Worm (Caenorhabditis elegans) whole organism, late embryonic: ENCODE data around the gene C01G10.17.

ENCODE experiments used
- F13H6.1 ChIP-seq: sonication (generic microtip); optimal IDR thresholded peaks from 2 replicates; lab custom pipeline; 2016; ENCODE audit warnings: missing genetic modification characterization, missing compliant biosample characterization
- K02D7.2 ChIP-seq: sonication (generic microtip); optimal IDR thresholded peaks from 2 replicates; lab custom pipeline; 2017; ENCODE audit warnings: mild to moderate bottlenecking, missing genetic modification characterization, missing compliant biosample characterization
- K09A11.1 ChIP-seq: sonication (generic microtip); optimal IDR thresholded peaks from 2 replicates; lab custom pipeline; 2017; ENCODE audit warnings: antibody characterized with exemption, mild to moderate bottlenecking, missing genetic modification characterization, missing compliant biosample characterization; ENCODE audit not compliant: insufficient read depth
- T23F11.4 ChIP-seq: fragments of 200-800 bp; sonication (Bioruptor generic); optimal IDR thresholded peaks from 2 replicates; lab custom pipeline; 2018; ENCODE audit warnings: mild to moderate bottlenecking, missing genetic modification characterization, missing compliant biosample characterization
- Y22D7AL.16 ChIP-seq: sonication (generic microtip); optimal IDR thresholded peaks from 2 replicates; lab custom pipeline; 2016; ENCODE audit warnings: missing genetic modification characterization, missing compliant biosample characterization
- ama-1 ChIP-seq: fragments of 150-350 bp; optimal IDR thresholded peaks from 2 replicates; lab custom pipeline; 2014
- ceh-14 ChIP-seq: sonication (generic microtip); optimal IDR thresholded peaks from 2 replicates; lab custom pipeline; 2016; ENCODE audit warnings: missing genotype, missing genetic modification characterization, missing compliant biosample characterization
- ceh-22 ChIP-seq: sonication (generic microtip); optimal IDR thresholded peaks from 2 replicates; lab custom pipeline; 2017; ENCODE audit warnings: missing biosample characterization, missing genetic modification characterization
- ceh-30 ChIP-seq: fragments of 150-350 bp; optimal IDR thresholded peaks from 2 replicates; lab custom pipeline; 2014; ENCODE audit warnings: missing biosample characterization, missing genetic modification characterization
- ceh-31 ChIP-seq: sonication (generic microtip); optimal IDR thresholded peaks from 2 replicates; lab custom pipeline; 2016; ENCODE audit warnings: missing genetic modification characterization, missing compliant biosample characterization
- ceh-34 ChIP-seq: sonication (generic microtip); optimal IDR thresholded peaks from 2 replicates; lab custom pipeline; 2016; ENCODE audit warnings: mild to moderate bottlenecking, missing genetic modification characterization, missing compliant biosample characterization
- ceh-45 ChIP-seq: fragments of 200-800 bp; sonication (Bioruptor generic); IDR thresholded peaks from 2 replicates; pipeline ENCODE4 v1.3.6; 2022; ENCODE audit warnings: missing genetic modification reagents, missing genetic modification characterization, missing compliant biosample characterization
- ceh-48 ChIP-seq: sonication (generic microtip); optimal IDR thresholded peaks from 2 replicates; lab custom pipeline; 2016; ENCODE audit warnings: missing genetic modification characterization, inconsistent platforms, missing compliant biosample characterization
- ceh-6 ChIP-seq: fragments of 200-800 bp; sonication (Bioruptor generic); optimal IDR thresholded peaks from 2 replicates; lab custom pipeline; 2018; ENCODE audit warnings: mild to moderate bottlenecking, missing genetic modification characterization, missing compliant biosample characterization
- ceh-9 ChIP-seq: sonication (generic microtip); optimal IDR thresholded peaks from 2 replicates; lab custom pipeline; 2016; ENCODE audit warnings: mild to moderate bottlenecking, missing genetic modification characterization, inconsistent platforms, missing compliant biosample characterization
- che-1 ChIP-seq: sonication (generic microtip); optimal IDR thresholded peaks from 2 replicates; lab custom pipeline; 2016; ENCODE audit warnings: mild to moderate bottlenecking, missing genetic modification characterization, missing compliant biosample characterization
- dmd-4 ChIP-seq: sonication (generic microtip); optimal IDR thresholded peaks from 2 replicates; lab custom pipeline; 2016; ENCODE audit warnings: borderline replicate concordance, missing genetic modification characterization, missing compliant biosample characterization
- dve-1 ChIP-seq: sonication (generic microtip); optimal IDR thresholded peaks from 2 replicates; lab custom pipeline; 2017; ENCODE audit warnings: antibody characterized with exemption, mild to moderate bottlenecking, missing genetic modification characterization, missing compliant biosample characterization
- ets-4 ChIP-seq: sonication (generic microtip); optimal IDR thresholded peaks from 2 replicates; lab custom pipeline; 2016; ENCODE audit warnings: missing genetic modification characterization, missing compliant biosample characterization
- eyg-1 ChIP-seq: sonication (generic microtip); optimal IDR thresholded peaks from 2 replicates; lab custom pipeline; 2016; ENCODE audit warnings: missing genotype, missing genetic modification characterization, missing compliant biosample characterization
- fax-1 ChIP-seq: sonication (generic microtip); optimal IDR thresholded peaks from 2 replicates; lab custom pipeline; 2016; ENCODE audit warnings: missing genotype, missing genetic modification characterization, missing compliant biosample characterization
- gmeb-2 ChIP-seq: sonication (generic microtip); optimal IDR thresholded peaks from 2 replicates; lab custom pipeline; 2016; ENCODE audit warnings: missing genetic modification characterization, inconsistent platforms, missing compliant biosample characterization
- hlh-13 ChIP-seq: fragments of 200-800 bp; sonication (Bioruptor generic); optimal IDR thresholded peaks from 2 replicates; lab custom pipeline; 2018; ENCODE audit warnings: mild to moderate bottlenecking, missing genetic modification characterization, missing compliant biosample characterization
- hlh-30 ChIP-seq: sonication (generic microtip); optimal IDR thresholded peaks from 2 replicates; lab custom pipeline; 2017; ENCODE audit warnings: antibody characterized with exemption, missing genetic modification characterization, missing compliant biosample characterization; ENCODE audit not compliant: insufficient read depth
- hlh-8 ChIP-seq: sonication (generic microtip); optimal IDR thresholded peaks from 2 replicates; lab custom pipeline; 2016; ENCODE audit warnings: missing genotype, missing genetic modification characterization, missing compliant biosample characterization
- lin-11 ChIP-seq: fragments of 200-800 bp; sonication (Bioruptor generic); optimal IDR thresholded peaks from 2 replicates; lab custom pipeline; 2018; ENCODE audit warnings: mild to moderate bottlenecking, missing genetic modification characterization, missing compliant biosample characterization
- madf-2 ChIP-seq: sonication (generic microtip); optimal IDR thresholded peaks from 2 replicates; lab custom pipeline; 2017; ENCODE audit warnings: missing genetic modification characterization, missing compliant biosample characterization
- mec-3 ChIP-seq: sonication (generic microtip); optimal IDR thresholded peaks from 2 replicates; lab custom pipeline; 2016; ENCODE audit warnings: borderline replicate concordance, missing genetic modification characterization, missing compliant biosample characterization
- nfya-1 ChIP-seq: sonication (generic microtip); optimal IDR thresholded peaks from 2 replicates; lab custom pipeline; 2017; ENCODE audit warnings: missing genetic modification characterization, mild to moderate bottlenecking, missing compliant biosample characterization, antibody characterized with exemption, moderate library complexity
- npax-4 ChIP-seq: sonication (generic microtip); optimal IDR thresholded peaks from 2 replicates; lab custom pipeline; 2016; ENCODE audit warnings: missing genetic modification characterization, missing compliant biosample characterization
- odd-2 ChIP-seq: sonication (generic microtip); optimal IDR thresholded peaks from 2 replicates; lab custom pipeline; 2017; ENCODE audit warnings: antibody characterized with exemption, mild to moderate bottlenecking, missing genetic modification characterization, missing compliant biosample characterization
- pag-3 ChIP-seq: sonication (generic microtip); optimal IDR thresholded peaks from 2 replicates; lab custom pipeline; 2016; ENCODE audit warnings: missing compliant biosample characterization, missing genetic modification characterization, borderline replicate concordance
- pat-9 ChIP-seq: fragments of 200-800 bp; sonication (Bioruptor generic); optimal IDR thresholded peaks from 2 replicates; lab custom pipeline; 2018; ENCODE audit warnings: mild to moderate bottlenecking, missing genetic modification characterization, moderate library complexity, missing compliant biosample characterization
- pax-1 ChIP-seq: fragments of 150-350 bp; optimal IDR thresholded peaks from 2 replicates; lab custom pipeline; 2014; ENCODE audit warnings: missing biosample characterization, missing genetic modification characterization
- pha-2 ChIP-seq: sonication (generic microtip); optimal IDR thresholded peaks from 2 replicates; lab custom pipeline; 2017; ENCODE audit warnings: mild to moderate bottlenecking, missing genetic modification characterization, missing compliant biosample characterization
- pros-1 ChIP-seq: fragments of 150-350 bp; optimal IDR thresholded peaks from 2 replicates; lab custom pipeline; 2014; ENCODE audit warnings: missing biosample characterization, missing genetic modification reagents, missing genetic modification characterization
- ref-2 ChIP-seq: sonication (generic microtip); optimal IDR thresholded peaks from 2 replicates; lab custom pipeline; 2016; ENCODE audit warnings: missing genetic modification characterization, missing compliant biosample characterization
- rnt-1 ChIP-seq: sonication (generic microtip); optimal IDR thresholded peaks from 2 replicates; lab custom pipeline; 2016; ENCODE audit warnings: missing genetic modification characterization, missing compliant biosample characterization
- sdc-2 ChIP-seq: sonication (generic microtip); optimal IDR thresholded peaks from 2 replicates; lab custom pipeline; 2016; ENCODE audit warnings: missing genotype, missing genetic modification characterization, missing compliant biosample characterization
- sox-2 ChIP-seq: fragments of 200-800 bp; sonication (Bioruptor generic); IDR thresholded peaks from 2 replicates; pipeline ENCODE4 v1.3.6; 2022; ENCODE audit warnings: missing genetic modification reagents, missing genetic modification characterization, missing compliant biosample characterization
- syd-9 ChIP-seq: sonication (generic microtip); optimal IDR thresholded peaks from 2 replicates; lab custom pipeline; 2016; ENCODE audit warnings: mild to moderate bottlenecking, missing genetic modification characterization, moderate library complexity, missing compliant biosample characterization
- tbx-2 ChIP-seq: sonication (generic microtip); optimal IDR thresholded peaks from 2 replicates; lab custom pipeline; 2016; ENCODE audit warnings: missing genetic modification characterization, missing compliant biosample characterization
- tbx-7 ChIP-seq: sonication (generic microtip); optimal IDR thresholded peaks from 2 replicates; lab custom pipeline; 2016; ENCODE audit warnings: missing genotype, missing genetic modification characterization, missing compliant biosample characterization
- unc-3 ChIP-seq, 2 experiments: fragments of 200-800 bp in 1 of 2; sonication (Bioruptor generic) in 1 of 2; sonication (generic microtip) in 1 of 2; conservative IDR thresholded peaks in 1 of 2; optimal IDR thresholded peaks in 1 of 2; 2 replicates each; pipeline versions ENCODE4 v1.3.6 to Lab custom; 2016 to 2022; ENCODE audit warnings: missing compliant biosample characterization in 2 of 2, missing genetic modification characterization in 2 of 2, missing genetic modification reagents in 1 of 2
- unc-42 ChIP-seq: sonication (generic microtip); optimal IDR thresholded peaks from 2 replicates; lab custom pipeline; 2016; ENCODE audit warnings: missing genotype, missing genetic modification characterization, missing compliant biosample characterization
- unc-86 ChIP-seq: sonication (generic microtip); optimal IDR thresholded peaks from 2 replicates; lab custom pipeline; 2016; ENCODE audit warnings: missing genetic modification characterization, missing compliant biosample characterization
- zip-5 ChIP-seq: sonication (generic microtip); optimal IDR thresholded peaks from 2 replicates; lab custom pipeline; 2016; ENCODE audit warnings: missing genetic modification characterization, missing compliant biosample characterization
- ztf-16 ChIP-seq: sonication (generic microtip); optimal IDR thresholded peaks from 2 replicates; lab custom pipeline; 2017; ENCODE audit warnings: missing genetic modification characterization, missing compliant biosample characterization

C01G10.17 gene

ce11 chrV:15083659-15084058, 6.9 kb upstream of the C01G10.17 start:
- TF ChIP-seq ztf-16 (tag; lab: Kevin White, UChicago) (no peak), che-1 (tag; lab: Kevin White, UChicago) (no peak), rnt-1 (no peak), ama-1 (lab: Kevin White, UChicago) (no peak), ceh-6 (GFP tag; lab: Kevin White, UChicago) (no peak), K02D7.2 (tag; lab: Kevin White, UChicago) (no peak), ceh-22 (tag; lab: Kevin White, UChicago) (no peak), K09A11.1 (tag; lab: Kevin White, UChicago) (no peak), Y22D7AL.16 (tag; lab: Kevin White, UChicago) (no peak), ceh-45 (GFP tag; lab: Robert Waterston, UW) (no peak), T23F11.4 (GFP tag; lab: Kevin White, UChicago) (no peak), tbx-2 (no peak), sox-2 (GFP tag; lab: Robert Waterston, UW) (no peak), madf-2 (tag; lab: Kevin White, UChicago) (no peak), hlh-13 (GFP tag; lab: Kevin White, UChicago) (no peak), pax-1 (tag; lab: Kevin White, UChicago) (no peak), ceh-30 (no peak)

DNA sequence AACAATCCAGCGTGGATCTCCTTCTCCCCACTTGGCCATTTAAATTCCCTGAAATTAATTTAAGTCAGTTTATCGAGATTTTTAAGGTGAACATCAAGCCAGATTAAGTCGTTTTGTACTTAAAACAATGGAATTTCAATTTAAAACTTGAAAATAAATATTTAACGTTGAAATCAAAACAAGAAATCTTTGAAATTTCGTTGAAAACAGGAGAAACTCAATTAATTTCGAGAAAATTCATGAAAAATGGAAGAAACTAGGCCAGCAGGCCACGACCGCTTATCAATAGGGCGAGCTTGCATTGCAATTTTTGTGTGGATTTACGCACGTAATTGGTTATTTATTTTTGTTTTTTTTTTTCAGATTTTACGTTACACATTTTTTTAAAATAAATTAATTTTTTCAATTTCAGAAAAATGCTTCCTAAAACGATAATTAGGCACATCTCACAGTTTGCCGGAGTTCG, 5.2 kb upstream of the C01G10.17 start, which contains the start of the genes ahsa-1 and C01G10.7:
Gene ahsa-1, minus strand, starts transcription at position 51 of the 466 bp plus-strand sequence.
Gene C01G10.7, plus strand, starts transcription at position 413 of the 466 bp plus-strand sequence.
- TF ChIP-seq unc-42 (tag; lab: Kevin White, UChicago) (peak; percentile 98), unc-86 (peak; percentile 72), hlh-13 (GFP tag; lab: Kevin White, UChicago) (peak; percentile 28), hlh-8 (tag; lab: Kevin White, UChicago) (peak; percentile 86), ref-2 (tag; lab: Kevin White, UChicago) (peak; percentile 84), mec-3 (peak; percentile 85), tbx-2 (peak; percentile 96), rnt-1 (peak; percentile 80), ceh-34 (peak; percentile 68), ceh-6 (GFP tag; lab: Kevin White, UChicago) (no peak), pha-2 (peak; percentile 31), sox-2 (GFP tag; lab: Robert Waterston, UW) (no peak), lin-11 (no peak), ets-4 (peak; percentile 97), hlh-30 (tag; lab: Kevin White, UChicago) (no peak), ceh-9 (tag; lab: Kevin White, UChicago) (no peak), ceh-31 (tag; lab: Kevin White, UChicago) (peak; percentile 98), tbx-7 (peak; percentile 92), npax-4 (tag; lab: Kevin White, UChicago) (no peak), sdc-2 (tag; lab: Kevin White, UChicago) (peak; percentile 51), pros-1 (tag; lab: Kevin White, UChicago) (no peak), gmeb-2 (tag; lab: Kevin White, UChicago) (peak; percentile 15), ceh-48 (tag; lab: Kevin White, UChicago) (peak; percentile 29), zip-5 (peak; percentile 76), F13H6.1 (tag; lab: Kevin White, UChicago) (peak; percentile 77), nfya-1 (tag; lab: Kevin White, UChicago) (peak; percentile 83), pat-9 (tag; lab: Kevin White, UChicago) (no peak), pax-1 (tag; lab: Kevin White, UChicago) (peak; percentile 40), eyg-1 (tag; lab: Kevin White, UChicago) (peak; percentile 66), ceh-14 (tag; lab: Kevin White, UChicago) (peak; percentile 94), ceh-30 (peak; percentile 67), dve-1 (tag; lab: Kevin White, UChicago) (peak; percentile 18), madf-2 (tag; lab: Kevin White, UChicago) (peak; percentile 35), pag-3 (tag; lab: Kevin White, UChicago) (no peak), ceh-45 (GFP tag; lab: Robert Waterston, UW) (no peak), ceh-22 (tag; lab: Kevin White, UChicago) (no peak), unc-3 (GFP tag; conservative IDR thresholded peaks at IDR 0.05; lab: Robert Waterston, UW) (peak; percentile 40; the same call in 1 of the 2 replicates), unc-3 (tag; optimal IDR thresholded peaks at IDR 0.05; lab: Kevin White, UChicago) (peak; percentile 0), dmd-4 (tag; lab: Kevin White, UChicago) (no peak), ztf-16 (tag; lab: Kevin White, UChicago) (peak; percentile 70), odd-2 (tag; lab: Kevin White, UChicago) (no peak), fax-1 (tag; lab: Kevin White, UChicago) (peak; percentile 67), syd-9 (peak; percentile 10)
